Worm (Caenorhabditis elegans) whole organism, late embryonic: ENCODE measurements around the gene fbxa-89.

Experiments
- C08G9.2 ChIP-seq: sonication (generic microtip); optimal IDR thresholded peaks from 2 replicates; lab custom pipeline; 2016; ENCODE audit warnings: mild to moderate bottlenecking, missing genetic modification characterization, moderate library complexity, missing compliant biosample characterization
- C38D4.7 ChIP-seq: fragments of 200-800 bp; sonication (Bioruptor generic); optimal IDR thresholded peaks from 2 replicates; lab custom pipeline; 2018; ENCODE audit warnings: mild to moderate bottlenecking, missing genetic modification characterization, moderate library complexity, missing compliant biosample characterization
- F13H6.1 ChIP-seq: sonication (generic microtip); optimal IDR thresholded peaks from 2 replicates; lab custom pipeline; 2016; ENCODE audit warnings: missing genetic modification characterization, missing compliant biosample characterization
- K09A11.1 ChIP-seq: sonication (generic microtip); optimal IDR thresholded peaks from 2 replicates; lab custom pipeline; 2017; ENCODE audit warnings: antibody characterized with exemption, mild to moderate bottlenecking, missing genetic modification characterization, missing compliant biosample characterization; ENCODE audit not compliant: insufficient read depth
- T23F11.4 ChIP-seq: fragments of 200-800 bp; sonication (Bioruptor generic); optimal IDR thresholded peaks from 2 replicates; lab custom pipeline; 2018; ENCODE audit warnings: mild to moderate bottlenecking, missing genetic modification characterization, missing compliant biosample characterization
- ama-1 ChIP-seq: fragments of 150-350 bp; optimal IDR thresholded peaks from 2 replicates; lab custom pipeline; 2014
- ceh-18 ChIP-seq: sonication (generic microtip); optimal IDR thresholded peaks from 2 replicates; lab custom pipeline; 2016; ENCODE audit warnings: missing genetic modification characterization, missing compliant biosample characterization
- ceh-19 ChIP-seq: fragments of 200-800 bp; sonication (Bioruptor generic); optimal IDR thresholded peaks from 2 replicates; lab custom pipeline; 2018; ENCODE audit warnings: mild to moderate bottlenecking, missing genetic modification characterization, missing compliant biosample characterization
- ceh-2 ChIP-seq: sonication (generic microtip); optimal IDR thresholded peaks from 2 replicates; lab custom pipeline; 2016; ENCODE audit warnings: missing genotype, missing genetic modification characterization, missing compliant biosample characterization
- ceh-24 ChIP-seq: sonication (generic microtip); optimal IDR thresholded peaks from 2 replicates; lab custom pipeline; 2016; ENCODE audit warnings: mild to moderate bottlenecking, missing genetic modification characterization, missing compliant biosample characterization
- ceh-31 ChIP-seq: sonication (generic microtip); optimal IDR thresholded peaks from 2 replicates; lab custom pipeline; 2016; ENCODE audit warnings: missing genetic modification characterization, missing compliant biosample characterization
- ceh-45 ChIP-seq: fragments of 200-800 bp; sonication (Bioruptor generic); IDR thresholded peaks from 2 replicates; pipeline ENCODE4 v1.3.6; 2022; ENCODE audit warnings: missing genetic modification reagents, missing genetic modification characterization, missing compliant biosample characterization
- ceh-6 ChIP-seq: fragments of 200-800 bp; sonication (Bioruptor generic); optimal IDR thresholded peaks from 2 replicates; lab custom pipeline; 2018; ENCODE audit warnings: mild to moderate bottlenecking, missing genetic modification characterization, missing compliant biosample characterization
- elt-2 ChIP-seq: sonication (generic microtip); optimal IDR thresholded peaks from 2 replicates; lab custom pipeline; 2016; ENCODE audit warnings: missing genetic modification reagents, missing genetic modification characterization, missing compliant biosample characterization
- fax-1 ChIP-seq: sonication (generic microtip); optimal IDR thresholded peaks from 2 replicates; lab custom pipeline; 2016; ENCODE audit warnings: missing genotype, missing genetic modification characterization, missing compliant biosample characterization
- fkh-10 ChIP-seq: fragments of 150-350 bp; optimal IDR thresholded peaks from 2 replicates; lab custom pipeline; 2014; ENCODE audit warnings: missing biosample characterization, missing genetic modification reagents, missing genetic modification characterization
- fkh-6 ChIP-seq: sonication (generic microtip); optimal IDR thresholded peaks from 2 replicates; lab custom pipeline; 2016; ENCODE audit warnings: missing genetic modification characterization, missing compliant biosample characterization
- hlh-13 ChIP-seq: fragments of 200-800 bp; sonication (Bioruptor generic); optimal IDR thresholded peaks from 2 replicates; lab custom pipeline; 2018; ENCODE audit warnings: mild to moderate bottlenecking, missing genetic modification characterization, missing compliant biosample characterization
- hlh-30 ChIP-seq: sonication (generic microtip); optimal IDR thresholded peaks from 2 replicates; lab custom pipeline; 2017; ENCODE audit warnings: antibody characterized with exemption, missing genetic modification characterization, missing compliant biosample characterization; ENCODE audit not compliant: insufficient read depth
- hlh-6 ChIP-seq: sonication (generic microtip); optimal IDR thresholded peaks from 2 replicates; lab custom pipeline; 2016; ENCODE audit warnings: missing genotype, missing genetic modification characterization, missing compliant biosample characterization
- lim-6 ChIP-seq: sonication (generic microtip); optimal IDR thresholded peaks from 2 replicates; lab custom pipeline; 2016; ENCODE audit warnings: missing genetic modification characterization, missing compliant biosample characterization
- mec-3 ChIP-seq: sonication (generic microtip); optimal IDR thresholded peaks from 2 replicates; lab custom pipeline; 2016; ENCODE audit warnings: borderline replicate concordance, missing genetic modification characterization, missing compliant biosample characterization
- nfya-1 ChIP-seq: sonication (generic microtip); optimal IDR thresholded peaks from 2 replicates; lab custom pipeline; 2017; ENCODE audit warnings: missing genetic modification characterization, mild to moderate bottlenecking, missing compliant biosample characterization, antibody characterized with exemption, moderate library complexity
- nhr-232 ChIP-seq: sonication (generic microtip); optimal IDR thresholded peaks from 2 replicates; lab custom pipeline; 2016; ENCODE audit warnings: missing genetic modification characterization, missing compliant biosample characterization
- pha-2 ChIP-seq: sonication (generic microtip); optimal IDR thresholded peaks from 2 replicates; lab custom pipeline; 2017; ENCODE audit warnings: mild to moderate bottlenecking, missing genetic modification characterization, missing compliant biosample characterization
- pqm-1 ChIP-seq: sonication (generic microtip); optimal IDR thresholded peaks from 2 replicates; lab custom pipeline; 2016; ENCODE audit warnings: missing genetic modification characterization, missing compliant biosample characterization
- pros-1 ChIP-seq: fragments of 150-350 bp; optimal IDR thresholded peaks from 2 replicates; lab custom pipeline; 2014; ENCODE audit warnings: missing biosample characterization, missing genetic modification reagents, missing genetic modification characterization
- ref-2 ChIP-seq: sonication (generic microtip); optimal IDR thresholded peaks from 2 replicates; lab custom pipeline; 2016; ENCODE audit warnings: missing genetic modification characterization, missing compliant biosample characterization
- sdc-2 ChIP-seq: sonication (generic microtip); optimal IDR thresholded peaks from 2 replicates; lab custom pipeline; 2016; ENCODE audit warnings: missing genotype, missing genetic modification characterization, missing compliant biosample characterization
- sox-2 ChIP-seq: fragments of 200-800 bp; sonication (Bioruptor generic); IDR thresholded peaks from 2 replicates; pipeline ENCODE4 v1.3.6; 2022; ENCODE audit warnings: missing genetic modification reagents, missing genetic modification characterization, missing compliant biosample characterization
- sox-4 ChIP-seq: sonication (generic microtip); optimal IDR thresholded peaks from 2 replicates; lab custom pipeline; 2017; ENCODE audit warnings: mild to moderate bottlenecking, missing genetic modification characterization, inconsistent platforms, missing compliant biosample characterization
- syd-9 ChIP-seq: sonication (generic microtip); optimal IDR thresholded peaks from 2 replicates; lab custom pipeline; 2016; ENCODE audit warnings: mild to moderate bottlenecking, missing genetic modification characterization, moderate library complexity, missing compliant biosample characterization
- tbx-2 ChIP-seq: sonication (generic microtip); optimal IDR thresholded peaks from 2 replicates; lab custom pipeline; 2016; ENCODE audit warnings: missing genetic modification characterization, missing compliant biosample characterization
- unc-3 ChIP-seq, 2 experiments: fragments of 200-800 bp in 1 of 2; sonication (Bioruptor generic) in 1 of 2; sonication (generic microtip) in 1 of 2; conservative IDR thresholded peaks in 1 of 2; optimal IDR thresholded peaks in 1 of 2; 2 replicates each; pipeline versions ENCODE4 v1.3.6 to Lab custom; 2016 to 2022; ENCODE audit warnings: missing compliant biosample characterization in 2 of 2, missing genetic modification characterization in 2 of 2, missing genetic modification reagents in 1 of 2
- unc-55 ChIP-seq: sonication (generic microtip); optimal IDR thresholded peaks from 2 replicates; lab custom pipeline; 2017; ENCODE audit warnings: missing biosample characterization, missing genetic modification reagents, missing genetic modification characterization

Gene fbxa-89

ce11 chrIII:12250114-12250792, 14.3 kb downstream of the fbxa-89 start, which contains the start of the genes tim-1 and Y75B8A.23 (continued):
- TF ChIP-seq sox-4 (peak; percentile 30), ceh-18 (tag; lab: Kevin White, UChicago) (peak; percentile 61), K09A11.1 (tag; lab: Kevin White, UChicago) (peak; percentile 40), C38D4.7 (GFP tag; lab: Kevin White, UChicago) (no peak), lim-6 (tag; lab: Kevin White, UChicago) (no peak), ceh-31 (tag; lab: Kevin White, UChicago) (peak; percentile 74), C08G9.2 (tag; lab: Kevin White, UChicago) (peak; percentile 69), nhr-232 (tag; lab: Kevin White, UChicago) (peak; percentile 28), pha-2 (tag; lab: Kevin White, UChicago) (no peak), fax-1 (tag; lab: Kevin White, UChicago) (no peak), ceh-6 (GFP tag; lab: Kevin White, UChicago) (no peak), nfya-1 (tag; lab: Kevin White, UChicago) (peak; percentile 84), sdc-2 (tag; lab: Kevin White, UChicago) (no peak), F13H6.1 (tag; lab: Kevin White, UChicago) (no peak), ceh-19 (GFP tag; lab: Kevin White, UChicago) (no peak), ref-2 (tag; lab: Kevin White, UChicago) (peak; percentile 71)
- TF ChIP-seq, all 69 proteins: peak for 23

DNA sequence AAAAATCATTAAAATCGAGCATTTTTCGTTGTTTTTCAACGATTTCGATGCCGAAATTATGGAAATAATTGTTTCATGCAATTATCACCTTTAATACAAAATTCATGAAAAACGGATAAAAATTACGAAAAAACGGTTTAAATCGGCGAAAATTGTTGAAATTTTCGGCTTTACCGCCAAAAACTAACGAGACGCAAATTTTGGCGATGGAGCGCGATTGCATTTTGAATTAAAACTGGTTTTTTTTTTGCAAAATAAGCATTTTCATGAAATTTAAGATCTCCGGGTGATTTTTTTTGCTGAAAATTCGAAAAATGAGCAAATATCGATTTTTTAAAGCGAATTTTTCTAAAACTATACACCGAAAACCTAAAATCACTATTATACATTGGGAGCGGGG, 15.2 kb downstream of the fbxa-89 start:
- no peak for TF ChIP-seq pqm-1
- TF ChIP-seq ama-1 = no peak
- TF ChIP-seq hlh-6 (tag; lab: Kevin White, UChicago) = no peak
- no peak for TF ChIP-seq fkh-6 (tag; lab: Kevin White, UChicago)
- no peak for TF ChIP-seq syd-9 (tag; lab: Kevin White, UChicago)
- no peak for TF ChIP-seq nfya-1 (tag; lab: Kevin White, UChicago)
- no peak for TF ChIP-seq fkh-10 (GFP tag; lab: Kevin White, UChicago)
- no peak for TF ChIP-seq pros-1 (tag; lab: Kevin White, UChicago)
- TF ChIP-seq unc-55 (GFP tag; lab: Kevin White, UChicago) = no peak
- TF ChIP-seq unc-3 (GFP tag; conservative IDR thresholded peaks at IDR 0.05; lab: Robert Waterston, UW) = no peak
- TF ChIP-seq unc-3 (tag; optimal IDR thresholded peaks at IDR 0.05; lab: Kevin White, UChicago) = no peak
- no peak for TF ChIP-seq hlh-13
- no peak for TF ChIP-seq ref-2 (tag; lab: Kevin White, UChicago)
- no peak for TF ChIP-seq sox-2 (GFP tag; lab: Robert Waterston, UW)

DNA sequence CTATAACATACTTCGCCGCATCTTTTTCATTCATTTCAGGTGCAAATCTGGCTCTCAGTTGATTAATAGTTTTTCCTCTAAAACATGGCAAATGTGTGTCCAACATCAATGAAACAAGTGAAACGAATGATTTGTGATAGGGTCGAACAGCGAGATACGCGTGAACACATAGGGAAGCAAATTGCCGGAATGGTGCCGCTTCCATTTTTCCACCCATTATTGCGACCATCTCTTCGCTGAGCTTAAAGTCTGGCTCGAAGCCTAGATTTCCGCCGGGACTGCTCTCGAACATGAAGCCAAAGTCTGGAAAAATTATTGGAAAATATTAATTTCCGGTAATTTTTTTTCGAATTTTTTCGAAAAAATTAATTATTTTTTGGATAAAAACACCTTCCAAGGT, 17.4 kb downstream of the fbxa-89 start:
- TF ChIP-seq nhr-232 (tag; lab: Kevin White, UChicago) = no peak
- TF ChIP-seq C08G9.2 (tag; lab: Kevin White, UChicago) = no peak
- TF ChIP-seq ceh-6 (GFP tag; lab: Kevin White, UChicago) = no peak
- TF ChIP-seq F13H6.1 (tag; lab: Kevin White, UChicago) = no peak
- no peak for TF ChIP-seq ceh-2
- TF ChIP-seq ceh-45 (GFP tag; lab: Robert Waterston, UW) = no peak
- TF ChIP-seq T23F11.4 = no peak
- no peak for TF ChIP-seq elt-2
- no peak for TF ChIP-seq ama-1
- TF ChIP-seq ceh-31 (tag; lab: Kevin White, UChicago) = no peak
- TF ChIP-seq C38D4.7 (GFP tag; lab: Kevin White, UChicago) = no peak
- TF ChIP-seq unc-3 (GFP tag; conservative IDR thresholded peaks at IDR 0.05; lab: Robert Waterston, UW) = no peak
- TF ChIP-seq unc-3 (tag; optimal IDR thresholded peaks at IDR 0.05; lab: Kevin White, UChicago) = no peak

DNA sequence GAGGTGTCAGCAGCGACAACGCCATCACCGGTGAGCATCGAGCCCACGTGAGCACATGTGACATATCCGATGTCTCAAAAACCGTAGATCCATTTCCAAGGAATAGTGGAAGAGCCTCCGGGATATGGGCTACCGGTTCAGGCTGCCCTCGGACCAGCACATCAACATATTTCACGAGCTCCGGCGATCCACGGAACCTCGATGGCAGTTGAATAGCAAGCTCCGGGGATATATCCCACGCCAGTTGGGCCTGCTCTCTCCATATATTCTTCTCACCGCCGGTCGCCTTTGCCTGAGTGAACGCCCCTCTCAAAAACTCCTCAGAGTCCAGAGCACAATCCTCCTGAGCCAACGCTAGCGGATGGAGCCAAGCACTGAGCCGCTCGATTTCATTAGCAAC, 23.8 kb downstream of the fbxa-89 start:
- TF ChIP-seq hlh-30 (tag; lab: Kevin White, UChicago) (no peak), C08G9.2 (tag; lab: Kevin White, UChicago) (no peak), fkh-10 (GFP tag; lab: Kevin White, UChicago) (no peak), ceh-2 (no peak), ceh-24 (tag; lab: Kevin White, UChicago) (no peak), mec-3 (no peak), tbx-2 (tag; lab: Kevin White, UChicago) (no peak)
